Fruit fly (Drosophila melanogaster) whole organism, embryonic: ENCODE data around the gene CG33098.

Source experiments
- BtbVII ChIP-seq: fragments of 200-800 bp; sonication (Bioruptor generic); optimal IDR thresholded peaks from 3 replicates; lab custom pipeline; 2017; ENCODE audit warnings: missing biosample characterization, mild to moderate bottlenecking, missing genetic modification characterization
- CG13287 ChIP-seq: fragments of 200-800 bp; sonication (Bioruptor generic); IDR thresholded peaks from 2 replicates; pipeline ENCODE4 v1.3.6; 2022; ENCODE audit warnings: missing biosample characterization, missing genetic modification characterization; ENCODE audit not compliant: partially characterized antibody
- CG13296 ChIP-seq: fragments of 200-800 bp; sonication (Bioruptor generic); optimal IDR thresholded peaks from 3 replicates; lab custom pipeline; 2018; ENCODE audit warnings: missing biosample characterization, mild to moderate bottlenecking, missing genetic modification characterization
- CG15696 ChIP-seq: fragments of 200-800 bp; sonication (Bioruptor generic); optimal IDR thresholded peaks from 2 replicates; lab custom pipeline; 2019; ENCODE audit warnings: missing biosample characterization, mild to moderate bottlenecking, missing genetic modification characterization, moderate library complexity
- CG16863 ChIP-seq: fragments of 200-800 bp; sonication (Bioruptor generic); optimal IDR thresholded peaks from 3 replicates; lab custom pipeline; 2016; ENCODE audit warnings: missing biosample characterization, missing genetic modification characterization
- CG17361 ChIP-seq: fragments of 200-800 bp; sonication (Bioruptor generic); IDR thresholded peaks from 3 replicates; pipeline ENCODE4 v1.3.6; 2022; ENCODE audit warnings: missing biosample characterization, missing genetic modification characterization
- CG17568 ChIP-seq: fragments of 200-800 bp; sonication (Bioruptor generic); optimal IDR thresholded peaks from 2 replicates; lab custom pipeline; 2018; ENCODE audit warnings: missing biosample characterization, mild to moderate bottlenecking, missing genetic modification characterization, moderate library complexity
- CG17802 ChIP-seq: fragments of 200-800 bp; sonication (Bioruptor generic); optimal IDR thresholded peaks from 2 replicates; lab custom pipeline; 2018; ENCODE audit warnings: missing biosample characterization, mild to moderate bottlenecking, missing genetic modification characterization, moderate library complexity
- CG2712 ChIP-seq: fragments of 200-800 bp; optimal IDR thresholded peaks from 3 replicates; lab custom pipeline; 2019; ENCODE audit warnings: missing biosample characterization, mild to moderate bottlenecking, missing genetic modification characterization, moderate library complexity
- CG3281 ChIP-seq: fragments of 200-800 bp; sonication (Bioruptor generic); optimal IDR thresholded peaks from 3 replicates; lab custom pipeline; 2017; ENCODE audit warnings: missing biosample characterization, mild to moderate bottlenecking, missing genetic modification characterization
- CG4282 ChIP-seq: fragments of 200-800 bp; sonication (Bioruptor generic); optimal IDR thresholded peaks from 2 replicates; lab custom pipeline; 2016; ENCODE audit warnings: missing biosample characterization, missing genetic modification characterization
- CG6683 ChIP-seq: fragments of 200-800 bp; sonication (Bioruptor generic); optimal IDR thresholded peaks from 2 replicates; lab custom pipeline; 2017; ENCODE audit warnings: missing biosample characterization, mild to moderate bottlenecking, missing genetic modification characterization, missing genetic modification reagents
- CG6765 ChIP-seq: fragments of 200-800 bp; sonication (Bioruptor generic); optimal IDR thresholded peaks from 3 replicates; lab custom pipeline; 2017; ENCODE audit warnings: missing biosample characterization, mild to moderate bottlenecking, missing genetic modification characterization
- CG6813 ChIP-seq: fragments of 200-800 bp; sonication (Bioruptor generic); optimal IDR thresholded peaks from 2 replicates; lab custom pipeline; 2017; ENCODE audit warnings: missing biosample characterization, missing genetic modification characterization, mild to moderate bottlenecking, moderate library complexity, missing genetic modification reagents
- CG7987 ChIP-seq: fragments of 200-800 bp; sonication (Bioruptor generic); optimal IDR thresholded peaks from 2 replicates; lab custom pipeline; 2018; ENCODE audit warnings: missing biosample characterization, mild to moderate bottlenecking, missing genetic modification characterization, moderate library complexity
- D19B ChIP-seq: fragments of 200-800 bp; sonication (Bioruptor generic); optimal IDR thresholded peaks from 2 replicates; lab custom pipeline; 2017; ENCODE audit warnings: missing biosample characterization, mild to moderate bottlenecking, missing genetic modification characterization
- Fer3 ChIP-seq: fragments of 200-800 bp; sonication (Bioruptor generic); optimal IDR thresholded peaks from 2 replicates; lab custom pipeline; 2018; ENCODE audit warnings: missing biosample characterization, mild to moderate bottlenecking, missing genetic modification characterization, moderate library complexity
- Max ChIP-seq: fragments of 200-800 bp; sonication (Bioruptor generic); optimal IDR thresholded peaks from 2 replicates; lab custom pipeline; 2016; ENCODE audit warnings: missing biosample characterization, mild to moderate bottlenecking, missing genetic modification characterization
- Med ChIP-seq: fragments of 200-800 bp; sonication (Bioruptor generic); peaks from one replicate; lab custom pipeline; 2016; ENCODE audit warnings: missing biosample characterization, missing genetic modification characterization, mild to moderate bottlenecking, inconsistent platforms, moderate library complexity
- Meics ChIP-seq: fragments of 200-800 bp; sonication (Bioruptor generic); optimal IDR thresholded peaks from 2 replicates; lab custom pipeline; 2017; ENCODE audit warnings: missing biosample characterization, mild to moderate bottlenecking, missing genetic modification characterization
- Sry-δ ChIP-seq: fragments of 200-800 bp; sonication (Bioruptor generic); optimal IDR thresholded peaks from 2 replicates; lab custom pipeline; 2016; ENCODE audit warnings: missing biosample characterization, missing genetic modification characterization
- Vsx1 ChIP-seq: fragments of 200-800 bp; sonication (Bioruptor generic); optimal IDR thresholded peaks from 2 replicates; lab custom pipeline; 2017; ENCODE audit warnings: missing biosample characterization, mild to moderate bottlenecking, missing genetic modification characterization, missing genetic modification reagents
- Xbp1 ChIP-seq: fragments of 200-800 bp; sonication (Bioruptor generic); optimal IDR thresholded peaks from 3 replicates; lab custom pipeline; 2016; ENCODE audit warnings: missing biosample characterization, mild to moderate bottlenecking, missing genetic modification characterization
- Xrp1 ChIP-seq: fragments of 200-800 bp; sonication (Bioruptor generic); IDR thresholded peaks from 2 replicates; pipeline ENCODE4 v1.3.6; 2022; ENCODE audit warnings: missing biosample characterization, missing genetic modification characterization
- YL-1 ChIP-seq: fragments of 200-800 bp; sonication (Bioruptor generic); optimal IDR thresholded peaks from 3 replicates; lab custom pipeline; 2017; ENCODE audit warnings: missing biosample characterization, mild to moderate bottlenecking, missing genetic modification characterization
- ase ChIP-seq: fragments of 200-800 bp; sonication (Bioruptor generic); IDR thresholded peaks from 3 replicates; pipeline ENCODE4 v1.3.6; 2022; ENCODE audit warnings: missing biosample characterization, missing genetic modification characterization
- bigmax ChIP-seq: fragments of 200-800 bp; sonication (Bioruptor generic); optimal IDR thresholded peaks from 2 replicates; lab custom pipeline; 2018; ENCODE audit warnings: missing biosample characterization, mild to moderate bottlenecking, missing genetic modification characterization
- cwo ChIP-seq: fragments of 200-800 bp; sonication (Bioruptor generic); optimal IDR thresholded peaks from 3 replicates; lab custom pipeline; 2017; ENCODE audit warnings: missing biosample characterization, missing genetic modification characterization, mild to moderate bottlenecking, moderate library complexity, missing genetic modification reagents
- dm ChIP-seq: fragments of 200-800 bp; sonication (Bioruptor generic); optimal IDR thresholded peaks from 3 replicates; lab custom pipeline; 2016; ENCODE audit warnings: missing biosample characterization, missing genetic modification characterization
- dysf ChIP-seq: fragments of 200-800 bp; sonication (Bioruptor generic); IDR thresholded peaks from 3 replicates; pipeline ENCODE4 v1.3.6; 2022; ENCODE audit warnings: missing biosample characterization, missing genetic modification characterization
- eyg ChIP-seq: fragments of 200-800 bp; sonication (Bioruptor generic); optimal IDR thresholded peaks from 3 replicates; lab custom pipeline; 2016; ENCODE audit warnings: missing biosample characterization, missing genetic modification characterization
- ftz-f1 ChIP-seq: fragments of 200-800 bp; sonication (Bioruptor generic); optimal IDR thresholded peaks from 2 replicates; lab custom pipeline; 2016; ENCODE audit warnings: missing biosample characterization, missing genetic modification characterization
- fu2 ChIP-seq: fragments of 200-800 bp; sonication (Bioruptor generic); optimal IDR thresholded peaks from 2 replicates; lab custom pipeline; 2016; ENCODE audit warnings: missing biosample characterization, missing genetic modification characterization
- gem ChIP-seq: fragments of 200-800 bp; sonication (Bioruptor generic); optimal IDR thresholded peaks from 2 replicates; lab custom pipeline; 2019; ENCODE audit warnings: missing biosample characterization, mild to moderate bottlenecking, missing genetic modification characterization, moderate library complexity
- hbn ChIP-seq: fragments of 200-800 bp; sonication (Bioruptor generic); IDR thresholded peaks from 2 replicates; pipeline ENCODE4 v1.3.6; 2022; ENCODE audit warnings: missing biosample characterization, missing genetic modification characterization; ENCODE audit not compliant: partially characterized antibody
- her ChIP-seq: fragments of 200-800 bp; sonication (Bioruptor generic); optimal IDR thresholded peaks from 2 replicates; lab custom pipeline; 2016; ENCODE audit warnings: missing biosample characterization, missing genetic modification characterization
- jumu ChIP-seq: fragments of 200-800 bp; sonication (Bioruptor generic); optimal IDR thresholded peaks from 3 replicates; lab custom pipeline; 2016; ENCODE audit warnings: missing biosample characterization, missing genetic modification characterization
- kah ChIP-seq: fragments of 200-800 bp; sonication (Bioruptor generic); optimal IDR thresholded peaks from 2 replicates; lab custom pipeline; 2018; ENCODE audit warnings: missing biosample characterization, mild to moderate bottlenecking, missing genetic modification characterization
- lmd ChIP-seq: fragments of 200-800 bp; sonication (Bioruptor generic); IDR thresholded peaks from 2 replicates; pipeline ENCODE4 v1.3.6; 2022; ENCODE audit warnings: missing biosample characterization, missing genetic modification characterization
- pho ChIP-seq: fragments of 200-800 bp; sonication (Bioruptor generic); optimal IDR thresholded peaks from 2 replicates; lab custom pipeline; 2016; ENCODE audit warnings: missing biosample characterization, missing genetic modification characterization
- salm ChIP-seq: fragments of 200-800 bp; sonication (Bioruptor generic); optimal IDR thresholded peaks from 2 replicates; lab custom pipeline; 2018; ENCODE audit warnings: missing biosample characterization, mild to moderate bottlenecking, missing genetic modification characterization
- scrt ChIP-seq: fragments of 200-800 bp; sonication (Bioruptor generic); optimal IDR thresholded peaks from 2 replicates; lab custom pipeline; 2018; ENCODE audit warnings: missing biosample characterization, mild to moderate bottlenecking, missing genetic modification characterization, moderate library complexity
- seq ChIP-seq: fragments of 200-800 bp; sonication (Bioruptor generic); IDR thresholded peaks from 2 replicates; pipeline ENCODE4 v1.3.6; 2022; ENCODE audit warnings: missing biosample characterization, missing genetic modification characterization
- sug ChIP-seq: fragments of 200-800 bp; optimal IDR thresholded peaks from 2 replicates; lab custom pipeline; 2019; ENCODE audit warnings: missing biosample characterization, mild to moderate bottlenecking, missing genetic modification characterization, moderate library complexity
- tll ChIP-seq, 2 experiments: fragments of 200-800 bp in 1 of 2; fragments of >200 bp in 1 of 2; sonication (Bioruptor generic) in 1 of 2; optimal IDR thresholded peaks; 2 replicates each; lab custom pipeline; 2017 to 2019; ENCODE audit warnings: missing biosample characterization in 2 of 2, missing genetic modification characterization in 2 of 2, mild to moderate bottlenecking in 1 of 2, moderate library complexity in 1 of 2
- tup ChIP-seq: fragments of 200-800 bp; sonication (Bioruptor generic); optimal IDR thresholded peaks from 2 replicates; lab custom pipeline; 2016; ENCODE audit warnings: missing biosample characterization, mild to moderate bottlenecking, missing genetic modification characterization, moderate library complexity
- unc-4 ChIP-seq: fragments of 200-800 bp; sonication (Bioruptor generic); IDR thresholded peaks from 2 replicates; pipeline ENCODE4 v1.3.6; 2022; ENCODE audit warnings: missing biosample characterization, missing genetic modification characterization; ENCODE audit not compliant: partially characterized antibody

The CG33098 gene

dm6 chr3R:12406235-12407196 lies 19.5 kb downstream of the CG33098 start, which contains the start of gene CG5167 (continued):
- TF ChIP-seq Fer3 (tag; lab: Kevin White, UChicago) (peak; percentile 35), CG17568 (GFP tag; lab: Kevin White, UChicago) (no peak), Xrp1 (GFP tag; lab: Robert Waterston, UW) (peak; percentile 49), tup (GFP tag; lab: Kevin White, UChicago) (no peak), CG4282 (GFP tag; lab: Kevin White, UChicago) (peak; percentile 18), cwo (GFP tag; lab: Kevin White, UChicago) (no peak), ftz-f1 (GFP tag; lab: Kevin White, UChicago) (no peak), bigmax (GFP tag; lab: Kevin White, UChicago) (no peak), eyg (GFP tag; lab: Kevin White, UChicago) (no peak), CG17802 (tag; lab: Kevin White, UChicago) (no peak), CG17361 (GFP tag; lab: Robert Waterston, UW) (peak; percentile 38; the same call in 1 of the 3 replicates), jumu (no peak), Vsx1 (GFP tag; lab: Kevin White, UChicago) (peak; percentile 9), ase (no peak), dysf (GFP tag; lab: Robert Waterston, UW) (0 out of 3 replicates have a peak, but pooled peaks have one; percentile 22), CG13287 (GFP tag; lab: Robert Waterston, UW) (peak; percentile 52; the same call in 1 of the 2 replicates), kah (GFP tag; lab: Kevin White, UChicago) (peak; percentile 66), YL-1 (GFP tag; lab: Kevin White, UChicago) (no peak), CG16863 (GFP tag; lab: Kevin White, UChicago) (no peak), hbn (GFP tag; lab: Robert Waterston, UW) (0 out of 2 replicates have a peak, but pooled peaks have one; percentile 17), salm (no peak), pho (GFP tag; lab: Kevin White, UChicago) (peak; percentile 18), CG7987 (GFP tag; lab: Kevin White, UChicago) (no peak), D19B (GFP tag; lab: Kevin White, UChicago) (peak; percentile 21), scrt (GFP tag; lab: Kevin White, UChicago) (peak; percentile 27), CG6765 (peak; percentile 44), lmd (GFP tag; lab: Robert Waterston, UW) (peak; percentile 16; the same call in 1 of the 2 replicates), CG6813 (GFP tag; lab: Kevin White, UChicago) (no peak), Max (GFP tag; lab: Kevin White, UChicago) (peak; percentile 43), CG6683 (GFP tag; lab: Kevin White, UChicago) (no peak), Med (GFP tag; lab: Kevin White, UChicago) (peak; percentile 55), BtbVII (peak; percentile 63), seq (no peak), dm (no peak), her (no peak), CG13296 (GFP tag; lab: Kevin White, UChicago) (peak; percentile 31), unc-4 (GFP tag; lab: Robert Waterston, UW) (peak; percentile 39; the same call in 1 of the 2 replicates), CG2712 (tag; lab: Kevin White, UChicago) (peak; percentile 64), Xbp1 (GFP tag; lab: Kevin White, UChicago) (peak; percentile 28), gem (tag; lab: Kevin White, UChicago) (peak; percentile 78), Sry-δ (GFP tag; lab: Kevin White, UChicago) (peak; percentile 45), CG15696 (peak; percentile 39), tll (GFP tag; optimal IDR thresholded peaks at IDR 0.05; lab: Kevin White, UChicago) (no peak), fu2 (no peak), sug (peak; percentile 36), CG3281 (peak; percentile 24), Meics (peak; percentile 38)
